Fruit fly (Drosophila melanogaster) whole organism, pupa: ENCODE measurements around the gene CG7289.

ENCODE experiments used
- CG10348 ChIP-seq: fragments of 200-800 bp; sonication (Bioruptor generic); IDR thresholded peaks from 2 replicates; pipeline ENCODE4 v1.3.6; 2022; ENCODE audit warnings: missing biosample characterization, missing genetic modification characterization
- CG12605 ChIP-seq: fragments of 200-800 bp; sonication (Bioruptor generic); IDR thresholded peaks from 2 replicates; pipeline ENCODE4 v1.3.6; 2022; ENCODE audit warnings: missing biosample characterization, missing genetic modification characterization
- CG34367 ChIP-seq: fragments of 200-800 bp; sonication (Bioruptor generic); optimal IDR thresholded peaks from 2 replicates; lab custom pipeline; 2018; ENCODE audit warnings: missing biosample characterization, mild to moderate bottlenecking, missing genetic modification characterization
- CG4496 ChIP-seq: fragments of 200-800 bp; sonication (Bioruptor generic); IDR thresholded peaks from 3 replicates; pipeline ENCODE4 v1.3.6; 2022; ENCODE audit warnings: missing biosample characterization, missing genetic modification characterization
- CG9948 ChIP-seq: fragments of 200-800 bp; sonication (Bioruptor generic); optimal IDR thresholded peaks from 2 replicates; lab custom pipeline; 2018; ENCODE audit warnings: missing biosample characterization, mild to moderate bottlenecking, missing genetic modification characterization, moderate library complexity
- EcR ChIP-seq: fragments of 200-800 bp; sonication (Bioruptor generic); optimal IDR thresholded peaks from 3 replicates; lab custom pipeline; 2019; ENCODE audit warnings: missing biosample characterization, missing genetic modification characterization, mild to moderate bottlenecking, moderate library complexity, missing genetic modification reagents
- Ets98B ChIP-seq: fragments of 200-800 bp; sonication (Bioruptor generic); IDR thresholded peaks from 2 replicates; pipeline ENCODE4 v1.3.6; 2022; ENCODE audit warnings: missing biosample characterization, missing genetic modification characterization
- Pif1A ChIP-seq: fragments of 200-800 bp; sonication (Bioruptor generic); optimal IDR thresholded peaks from 3 replicates; lab custom pipeline; 2016; ENCODE audit warnings: missing biosample characterization, missing genetic modification characterization
- Pif1B ChIP-seq: fragments of 200-800 bp; sonication (Bioruptor generic); optimal IDR thresholded peaks from 3 replicates; lab custom pipeline; 2016; ENCODE audit warnings: missing biosample characterization, missing genetic modification characterization
- Snoo ChIP-seq: fragments of 200-800 bp; sonication (Bioruptor generic); optimal IDR thresholded peaks from 3 replicates; lab custom pipeline; 2017; ENCODE audit warnings: missing biosample characterization, mild to moderate bottlenecking, missing genetic modification characterization, inconsistent platforms
- fd96Ca ChIP-seq: fragments of 200-800 bp; sonication (Bioruptor generic); IDR thresholded peaks from 3 replicates; pipeline ENCODE4 v1.3.6; 2022; ENCODE audit warnings: missing biosample characterization, missing genetic modification characterization
- rn ChIP-seq: fragments of 200-800 bp; sonication (Bioruptor generic); IDR thresholded peaks from 2 replicates; pipeline ENCODE4 v1.3.6; 2022; ENCODE audit warnings: missing biosample characterization, missing genetic modification characterization

DNA sequence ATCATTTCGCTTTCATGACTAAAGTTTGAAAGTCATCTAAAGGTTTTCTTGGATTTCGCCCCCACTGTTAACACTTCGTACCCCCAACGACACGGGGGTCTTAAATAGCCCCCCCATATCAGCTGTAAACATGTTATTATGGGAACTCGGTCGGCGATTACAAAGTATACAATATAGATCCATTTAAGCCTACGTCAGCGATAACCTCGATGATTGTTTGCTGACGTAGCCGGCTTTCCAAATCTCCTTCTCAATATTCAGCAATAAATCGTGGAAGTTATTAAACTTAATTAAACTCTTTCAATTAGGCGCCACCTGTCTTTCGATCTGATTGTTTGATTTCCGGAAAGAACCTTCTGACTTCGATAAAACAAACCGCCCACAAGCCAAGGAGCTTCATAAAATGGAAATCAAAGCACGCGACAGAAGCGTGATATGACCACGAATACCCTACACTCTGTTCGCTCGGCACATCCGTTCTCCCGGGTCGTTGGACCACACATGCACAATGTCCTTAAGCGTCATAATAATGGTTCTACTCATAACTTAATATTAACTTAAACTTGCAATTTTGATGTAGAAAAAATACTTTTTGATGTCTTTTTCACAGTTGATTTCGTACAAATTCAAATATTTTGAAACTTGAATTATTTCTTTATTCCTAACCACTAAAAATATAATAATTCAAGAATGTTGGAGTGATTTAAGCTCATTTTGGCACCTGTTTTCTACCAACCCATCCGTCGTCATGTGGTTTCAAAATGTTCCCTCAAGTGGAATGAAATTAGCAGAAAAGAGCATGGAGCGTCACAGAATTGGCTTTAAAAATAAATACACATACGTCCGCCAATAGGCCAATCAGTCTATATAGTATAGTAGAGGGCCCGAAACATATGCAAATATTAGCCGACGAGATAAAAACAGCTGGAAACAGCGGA is 4.6 kb downstream of the CG7289 start:
- TF ChIP-seq CG12605 (GFP tag; lab: Robert Waterston, UW) = no peak
- TF ChIP-seq CG34367 (tag; lab: Kevin White, UChicago) = peak; percentile 8
- TF ChIP-seq EcR = no peak
- peak; percentile 70; the same call in 2 of the 3 replicates for TF ChIP-seq CG4496 (GFP tag; lab: Robert Waterston, UW)
- peak; percentile 30; the same call in 1 of the 3 replicates for TF ChIP-seq fd96Ca (GFP tag; lab: Robert Waterston, UW)
- no peak for TF ChIP-seq Pif1B (GFP tag; lab: Kevin White, UChicago)
- TF ChIP-seq rn (GFP tag; lab: Robert Waterston, UW) = no peak
- TF ChIP-seq Ets98B (GFP tag; lab: Robert Waterston, UW) = peak; percentile 59; the same call in 1 of the 2 replicates
- peak; percentile 49 for TF ChIP-seq Snoo (tag; lab: Kevin White, UChicago)
- peak; percentile 1 for TF ChIP-seq CG9948 (tag; lab: Kevin White, UChicago)
- TF ChIP-seq Pif1A (GFP tag; lab: Kevin White, UChicago) = no peak
- no peak for TF ChIP-seq CG10348 (GFP tag; lab: Robert Waterston, UW)
